Worm (Caenorhabditis elegans): ENCODE results near the gene R04D3.2.

- TF ChIP-seq ztf-11 (tag; optimal IDR thresholded peaks at IDR 0.05) (no peak), aha-1 (tag) (no peak), ceh-28 (tag; optimal IDR thresholded peaks at IDR 0.05) (no peak), dpl-1 (GFP tag; optimal IDR thresholded peaks at IDR 0.05) (no peak), unc-62 (GFP tag; optimal IDR thresholded peaks at IDR 0.05 in 1 of 2) (no peak), unc-62 (tag; optimal IDR thresholded peaks at IDR 0.05) (no peak), nhr-25 (tag; optimal IDR thresholded peaks at IDR 0.05; ENCODE audit: borderline replicate concordance, insufficient read depth) (no peak), ZK546.5 (tag; optimal IDR thresholded peaks at IDR 0.05) (no peak), hlh-11 (tag; optimal IDR thresholded peaks at IDR 0.05) (no peak), fos-1 (tag; optimal IDR thresholded peaks at IDR 0.05) (no peak), Y75B8A.6 (GFP tag; IDR thresholded peaks at IDR 0.05) (no peak), lin-15B (tag; optimal IDR thresholded peaks at IDR 0.05) (no peak)
Observed at ce11 chrX:13317532-13317931, 31.1 kb upstream of the R04D3.2 start.
